Worm (Caenorhabditis elegans) whole organism, midembryonic: ENCODE measurements around the gene W09C2.9.

Experiments
- flt-1 ChIP-seq: fragments of 200-800 bp; sonication (Bioruptor generic); IDR thresholded peaks from 2 replicates; pipeline ENCODE4 v1.3.6; 2022; ENCODE audit warnings: missing genetic modification characterization, missing compliant biosample characterization
- ztf-23 ChIP-seq: fragments of 200-800 bp; sonication (Bioruptor generic); IDR thresholded peaks from 2 replicates; pipeline ENCODE4 v1.3.6; 2022; ENCODE audit warnings: missing genetic modification reagents, missing genetic modification characterization, missing compliant biosample characterization
- ztf-29 ChIP-seq: fragments of 200-800 bp; sonication (Bioruptor generic); IDR thresholded peaks from 2 replicates; pipeline ENCODE4 v1.3.6; 2022; ENCODE audit warnings: missing genetic modification reagents, missing genetic modification characterization, missing compliant biosample characterization

DNA sequence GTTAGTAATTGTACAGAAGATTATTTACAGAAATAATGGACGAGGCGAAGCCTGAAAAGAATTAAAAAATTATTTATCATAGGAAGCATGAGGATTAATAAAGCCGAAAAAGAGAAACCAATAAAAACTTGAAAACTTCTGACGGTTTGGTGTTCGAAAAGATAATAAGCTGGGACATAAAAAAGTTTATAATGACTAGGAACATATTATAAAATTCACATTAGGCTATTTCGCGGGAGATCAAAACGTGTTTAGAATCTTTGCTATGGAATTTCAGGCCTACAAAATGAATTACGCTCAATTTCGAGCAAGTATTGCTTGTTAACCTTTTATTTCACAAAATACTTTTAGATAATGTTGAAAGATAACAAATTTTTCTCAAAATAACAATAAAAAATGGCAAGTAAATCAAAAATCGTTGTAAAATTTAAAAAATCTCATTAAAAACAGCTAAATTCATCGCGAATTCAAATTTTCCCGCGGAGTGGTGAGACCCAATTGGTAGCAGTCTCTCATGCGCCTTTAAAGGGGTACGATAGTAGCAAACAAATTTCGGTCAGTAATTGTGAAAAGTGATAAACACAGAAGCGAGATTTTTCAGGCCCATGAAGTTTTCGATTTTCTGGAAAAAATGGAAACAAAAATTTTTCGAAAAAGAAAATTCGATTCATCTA lies 34.2 kb downstream of the W09C2.9 start, which contains the start of gene trcs-1:
- TF ChIP-seq ztf-23 = no peak
- TF ChIP-seq flt-1 = no peak
- no peak for TF ChIP-seq ztf-29
